Worm (Caenorhabditis elegans) whole organism, midembryonic: ENCODE measurements around the gene F21E9.2.

Source experiments
- T22C8.4 ChIP-seq: fragments of 200-800 bp; sonication (Bioruptor generic); IDR thresholded peaks from 2 replicates; pipeline ENCODE4 v1.3.6; 2022; ENCODE audit warnings: missing genetic modification characterization, missing compliant biosample characterization
- cog-1 ChIP-seq: sonication (generic microtip); optimal IDR thresholded peaks from 2 replicates; lab custom pipeline; 2016; ENCODE audit warnings: missing genetic modification characterization, missing compliant biosample characterization
- flt-1 ChIP-seq: fragments of 200-800 bp; sonication (Bioruptor generic); IDR thresholded peaks from 2 replicates; pipeline ENCODE4 v1.3.6; 2022; ENCODE audit warnings: missing genetic modification characterization, missing compliant biosample characterization
- klf-2 ChIP-seq: fragments of 200-800 bp; sonication (Bioruptor generic); conservative IDR thresholded peaks from 2 replicates; pipeline ENCODE4 v1.3.6; 2022; ENCODE audit warnings: missing genetic modification reagents, missing genetic modification characterization, missing compliant biosample characterization
- med-1 ChIP-seq: sonication (generic microtip); optimal IDR thresholded peaks from 2 replicates; lab custom pipeline; 2017; ENCODE audit warnings: missing genetic modification characterization, mild to moderate bottlenecking, missing compliant biosample characterization, antibody characterized with exemption, missing genetic modification reagents; ENCODE audit not compliant: insufficient read depth
- ref-1 ChIP-seq: fragments of 200-800 bp; sonication (Bioruptor generic); conservative IDR thresholded peaks from 2 replicates; pipeline ENCODE4 v1.3.6; 2022; ENCODE audit warnings: missing genetic modification reagents, missing genetic modification characterization, missing compliant biosample characterization
- tab-1 ChIP-seq: fragments of 200-800 bp; sonication (Bioruptor generic); IDR thresholded peaks from 2 replicates; pipeline ENCODE4 v1.3.6; 2022; ENCODE audit warnings: missing genetic modification characterization, missing compliant biosample characterization
- ztf-23 ChIP-seq: fragments of 200-800 bp; sonication (Bioruptor generic); IDR thresholded peaks from 2 replicates; pipeline ENCODE4 v1.3.6; 2022; ENCODE audit warnings: missing genetic modification reagents, missing genetic modification characterization, missing compliant biosample characterization
- ztf-29 ChIP-seq: fragments of 200-800 bp; sonication (Bioruptor generic); IDR thresholded peaks from 2 replicates; pipeline ENCODE4 v1.3.6; 2022; ENCODE audit warnings: missing genetic modification reagents, missing genetic modification characterization, missing compliant biosample characterization

F21E9.2 gene

DNA sequence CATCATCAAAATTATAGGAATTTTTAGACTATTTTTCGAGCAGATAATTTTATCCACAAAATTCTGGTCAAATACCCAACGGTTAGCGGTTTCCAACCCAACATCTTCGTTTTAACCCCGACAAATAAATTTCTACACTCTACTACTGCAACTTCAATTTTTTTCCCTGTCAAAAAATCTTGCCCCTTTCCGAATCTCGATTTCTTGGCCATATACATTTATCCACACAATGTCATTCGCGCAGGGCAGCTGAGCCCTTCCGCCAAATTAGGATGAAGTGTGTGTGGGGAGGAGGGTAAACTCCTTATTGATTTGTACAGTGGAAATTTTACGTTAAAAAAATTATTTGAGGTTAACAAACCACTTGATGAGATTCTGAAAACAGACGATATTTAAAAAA lies 15.1 kb upstream of the F21E9.2 start:
- TF ChIP-seq cog-1 (tag; lab: Kevin White, UChicago) (peak; percentile 86), klf-2 (GFP tag; lab: Robert Waterston, UW) (0 out of 2 replicates have a peak, but pooled peaks have one; percentile 21), med-1 (peak; percentile 26), T22C8.4 (GFP tag; lab: Robert Waterston, UW) (peak; percentile 84), ztf-23 (GFP tag; lab: Robert Waterston, UW) (0 out of 2 replicates have a peak, but pooled peaks have one; percentile 66), flt-1 (peak; percentile 63), ref-1 (GFP tag; lab: Robert Waterston, UW) (no peak), tab-1 (GFP tag; lab: Robert Waterston, UW) (no peak; the same call in 1 of the 2 replicates)

DNA sequence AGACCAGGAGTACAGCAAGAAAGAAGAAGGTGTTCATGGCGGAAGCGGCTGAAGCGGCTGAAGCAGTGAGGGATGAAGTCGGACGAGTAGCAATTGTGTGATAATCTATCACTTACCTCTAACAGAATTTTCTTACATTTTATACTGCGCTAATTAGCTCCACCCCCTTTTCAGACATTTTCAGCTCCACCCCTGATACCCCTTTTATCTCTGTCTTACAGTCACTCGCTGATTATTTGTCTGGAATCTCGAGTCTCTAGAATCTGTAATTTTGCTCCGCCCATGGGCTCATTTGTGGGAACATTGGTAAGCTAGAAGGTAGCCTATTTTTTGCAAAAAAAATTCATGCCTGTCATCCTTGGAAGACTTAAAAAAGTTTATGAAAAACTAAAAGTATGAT lies 14.6 kb upstream of the F21E9.2 start, which contains the start of gene ins-39:
ins-39 (minus strand) TSS at position 101 of the 400 bp plus-strand sequence.
- TF ChIP-seq T22C8.4 (GFP tag; lab: Robert Waterston, UW): no peak
- no peak for TF ChIP-seq flt-1

DNA sequence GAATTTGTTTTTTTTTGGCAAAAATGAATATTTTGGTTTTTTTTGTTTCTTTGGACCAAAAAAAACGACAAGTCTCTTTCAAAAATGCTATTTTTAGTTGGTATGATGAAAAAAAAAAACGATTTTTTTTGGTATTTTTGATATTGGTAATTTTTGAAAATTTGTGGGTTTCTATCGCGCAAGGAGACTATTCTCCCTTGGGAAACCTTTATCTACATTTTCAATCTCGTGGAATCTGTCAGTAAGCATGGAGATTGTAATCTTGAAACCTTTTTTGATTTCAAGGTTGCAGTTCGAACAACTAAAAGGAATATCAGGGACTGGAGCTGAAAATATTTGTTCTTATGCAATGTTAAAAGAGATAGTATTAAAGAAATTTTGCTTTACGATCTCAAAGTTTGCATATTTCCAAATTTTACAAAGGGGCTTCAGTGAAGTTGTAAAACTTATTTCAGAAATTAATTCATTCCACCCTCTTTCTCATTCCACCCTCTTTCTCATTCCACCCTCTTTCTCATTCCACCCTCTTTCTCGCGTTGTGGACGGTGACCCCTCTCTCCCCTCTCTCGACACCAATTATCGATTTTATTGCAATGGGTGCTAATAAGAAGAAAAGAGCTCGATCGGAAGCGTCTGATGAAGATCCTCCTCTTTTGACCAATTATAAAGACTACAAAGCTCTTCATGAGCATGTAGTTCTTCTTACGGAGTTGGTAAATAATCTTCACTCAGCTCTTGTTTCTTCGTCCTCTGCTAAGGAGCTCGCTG lies 9.3 kb upstream of the F21E9.2 start:
- TF ChIP-seq T22C8.4 (GFP tag; lab: Robert Waterston, UW) (0 out of 2 replicates have a peak, but pooled peaks have one; percentile 57), ref-1 (GFP tag; lab: Robert Waterston, UW) (no peak)

DNA sequence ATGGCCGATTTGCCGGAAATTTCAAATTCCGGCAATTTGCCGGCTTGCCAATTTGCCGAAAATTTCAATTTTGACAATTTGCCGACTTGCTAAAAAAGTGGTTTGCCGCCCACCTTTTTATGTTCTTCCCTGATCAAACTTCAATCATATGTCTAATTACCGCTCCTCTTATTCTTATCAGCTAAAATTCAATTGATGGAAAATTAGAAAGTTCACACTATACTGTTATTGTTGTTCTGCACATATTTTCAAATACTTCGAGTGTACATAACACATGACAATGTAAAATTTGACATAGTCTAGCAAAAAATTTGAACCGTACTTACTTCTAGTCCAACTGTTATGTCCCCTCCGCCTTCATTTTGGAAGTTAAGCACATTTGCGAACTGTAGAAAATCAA lies 8.1 kb upstream of the F21E9.2 start:
- TF ChIP-seq tab-1 (GFP tag; lab: Robert Waterston, UW) (no peak), med-1 (no peak), klf-2 (GFP tag; lab: Robert Waterston, UW) (no peak), flt-1 (no peak), ref-1 (GFP tag; lab: Robert Waterston, UW) (no peak), cog-1 (tag; lab: Kevin White, UChicago) (no peak), ztf-29 (GFP tag; lab: Robert Waterston, UW) (no peak), ztf-23 (GFP tag; lab: Robert Waterston, UW) (no peak), T22C8.4 (GFP tag; lab: Robert Waterston, UW) (no peak)

DNA sequence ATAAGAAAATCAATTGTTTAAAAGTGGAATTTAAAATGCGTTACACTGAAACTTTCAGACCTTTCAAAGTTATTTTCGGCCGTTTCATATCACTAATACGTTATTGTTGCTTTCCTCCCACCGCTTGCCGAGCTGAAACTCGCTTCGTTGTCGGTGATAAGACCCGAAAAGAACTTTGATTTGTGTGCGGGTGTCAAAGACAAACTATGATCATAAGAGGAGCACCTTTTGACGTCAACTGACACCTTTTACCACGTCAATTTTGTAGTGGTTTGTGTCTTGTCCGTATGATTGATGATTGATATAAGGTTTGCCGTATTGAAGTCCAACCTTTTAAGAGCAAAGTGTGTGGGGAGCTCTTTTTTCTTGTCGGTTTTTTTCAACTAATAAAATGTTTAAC lies 7.3 kb upstream of the F21E9.2 start, which contains the start of gene ttr-37:
ttr-37 (minus strand) TSS at position 167 of the 400 bp plus-strand sequence.
- TF ChIP-seq tab-1 (GFP tag; lab: Robert Waterston, UW) (no peak), med-1 (no peak), flt-1 (no peak), klf-2 (GFP tag; lab: Robert Waterston, UW) (no peak), ztf-23 (GFP tag; lab: Robert Waterston, UW) (no peak), T22C8.4 (GFP tag; lab: Robert Waterston, UW) (no peak), ref-1 (GFP tag; lab: Robert Waterston, UW) (no peak), cog-1 (tag; lab: Kevin White, UChicago) (no peak), ztf-29 (GFP tag; lab: Robert Waterston, UW) (no peak)

DNA sequence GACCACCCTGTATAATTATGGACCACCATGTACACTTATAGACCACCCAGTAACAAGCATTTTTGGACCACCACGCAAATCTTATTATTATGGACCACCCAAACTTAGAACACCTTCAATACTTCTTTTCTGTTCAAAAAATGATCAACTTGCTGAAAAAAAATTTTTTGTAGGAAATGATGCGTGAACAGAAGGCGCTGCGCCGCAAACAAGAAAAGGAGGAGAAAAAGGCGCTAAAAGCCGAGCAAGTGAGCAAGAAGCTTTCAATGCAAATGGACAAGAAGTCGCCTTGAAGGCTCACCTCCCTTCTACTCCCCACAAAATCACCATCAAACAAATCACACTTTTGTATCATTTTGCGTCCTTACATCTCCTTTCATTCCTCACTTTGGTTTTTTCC lies 2.5 kb downstream of the F21E9.2 start:
- TF ChIP-seq ztf-23 (GFP tag; lab: Robert Waterston, UW) (no peak), T22C8.4 (GFP tag; lab: Robert Waterston, UW) (no peak), klf-2 (GFP tag; lab: Robert Waterston, UW) (no peak), tab-1 (GFP tag; lab: Robert Waterston, UW) (no peak), ztf-29 (GFP tag; lab: Robert Waterston, UW) (no peak), med-1 (no peak), cog-1 (tag; lab: Kevin White, UChicago) (no peak), flt-1 (no peak), ref-1 (GFP tag; lab: Robert Waterston, UW) (no peak)

DNA sequence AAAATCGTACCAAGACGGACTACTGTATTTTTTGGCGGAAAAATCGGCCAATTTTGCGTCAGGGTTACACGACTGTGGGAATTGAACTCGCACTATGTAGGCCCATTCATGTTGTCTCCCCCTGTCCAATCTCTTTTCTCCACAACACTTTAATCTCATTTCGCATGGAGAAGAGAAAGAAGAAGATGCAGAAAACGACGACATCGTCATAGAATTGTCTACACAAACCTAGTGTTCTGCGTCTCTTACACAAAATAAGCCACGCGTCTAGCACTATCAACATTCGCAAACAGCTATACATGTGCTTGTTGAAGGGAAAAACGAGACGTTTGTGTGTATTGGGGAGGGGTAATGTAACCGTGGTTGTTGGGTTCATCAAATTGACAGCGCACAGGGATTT lies 6.8 kb downstream of the F21E9.2 start:
- peak; percentile 9 for TF ChIP-seq cog-1 (tag; lab: Kevin White, UChicago)
- TF ChIP-seq med-1: no peak
- TF ChIP-seq flt-1: 0 out of 2 replicates have a peak, but pooled peaks have one; percentile 34
- no peak for TF ChIP-seq klf-2 (GFP tag; lab: Robert Waterston, UW)
- TF ChIP-seq tab-1 (GFP tag; lab: Robert Waterston, UW): no peak
- TF ChIP-seq ztf-29 (GFP tag; lab: Robert Waterston, UW): no peak
- TF ChIP-seq T22C8.4 (GFP tag; lab: Robert Waterston, UW): no peak
- TF ChIP-seq ztf-23 (GFP tag; lab: Robert Waterston, UW): no peak

DNA sequence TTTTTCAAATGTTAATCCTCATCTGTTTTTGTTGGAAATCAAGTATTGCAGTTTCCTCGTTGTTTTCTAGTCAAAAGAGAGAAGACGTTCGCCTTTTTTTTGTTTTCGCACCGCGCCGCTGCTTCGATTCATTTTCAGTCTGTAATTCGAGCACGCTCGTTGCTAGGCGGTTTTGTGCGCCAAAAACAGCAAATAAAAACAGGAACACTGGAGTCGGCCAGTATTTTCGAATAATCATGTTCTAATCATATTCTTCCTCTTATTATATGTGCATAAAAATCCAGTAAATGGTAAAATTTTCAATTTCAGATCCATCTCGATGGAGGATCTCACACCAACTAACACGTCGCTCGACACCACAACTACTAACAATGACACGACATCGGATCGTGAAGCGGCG lies 8.7 kb downstream of the F21E9.2 start, which contains the start of gene pdk-1:
pdk-1 (plus strand) TSS at position 301 of the 400 bp plus-strand sequence.
- TF ChIP-seq flt-1 (no peak), tab-1 (GFP tag; lab: Robert Waterston, UW) (no peak), klf-2 (GFP tag; lab: Robert Waterston, UW) (no peak), ref-1 (GFP tag; lab: Robert Waterston, UW) (no peak), cog-1 (tag; lab: Kevin White, UChicago) (no peak), T22C8.4 (GFP tag; lab: Robert Waterston, UW) (no peak)

DNA sequence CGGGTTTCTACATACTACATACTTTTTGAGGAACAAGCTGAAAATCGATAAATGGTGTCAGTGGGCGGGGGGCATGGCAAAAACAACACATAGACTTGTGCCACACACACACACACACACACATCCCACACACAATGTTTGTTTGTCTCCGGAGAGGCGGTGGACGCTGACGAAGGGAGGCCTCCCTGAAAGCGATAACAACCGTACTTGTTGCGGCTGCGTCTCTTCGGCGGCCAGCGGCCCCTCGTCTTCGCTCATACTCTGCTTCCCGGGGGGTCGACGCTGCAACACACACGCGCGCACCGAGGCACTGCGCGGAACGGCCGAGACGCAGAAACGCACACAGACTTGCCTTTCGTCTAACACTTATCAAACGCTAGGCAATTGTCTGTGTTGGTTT lies 10.0 kb downstream of the F21E9.2 start:
- no peak; the same call in 1 of the 2 replicates for TF ChIP-seq T22C8.4 (GFP tag; lab: Robert Waterston, UW)
- TF ChIP-seq cog-1 (tag; lab: Kevin White, UChicago): peak; percentile 73
- TF ChIP-seq flt-1: peak; percentile 68; the same call in 1 of the 2 replicates

DNA sequence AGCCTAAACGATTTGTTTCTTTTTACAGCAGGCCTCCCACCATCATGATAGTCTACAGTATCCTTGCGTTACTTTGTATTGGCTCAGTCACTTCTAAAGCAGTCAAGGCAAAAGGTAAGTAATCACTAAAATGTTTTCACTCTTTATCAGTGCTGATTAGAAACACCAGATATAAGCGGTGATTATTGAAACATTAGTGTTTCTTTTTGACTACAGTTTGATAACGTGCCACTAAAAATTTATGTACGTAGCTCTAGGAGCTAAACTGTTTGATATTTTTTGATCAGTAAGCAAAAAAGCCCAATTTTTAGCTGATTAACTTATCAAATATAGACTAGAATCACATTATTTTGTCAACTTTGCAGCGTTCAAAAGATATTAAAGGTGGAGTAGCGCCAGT lies 18.2 kb downstream of the F21E9.2 start:
- TF ChIP-seq cog-1 (tag; lab: Kevin White, UChicago): no peak
- TF ChIP-seq med-1: no peak
- no peak for TF ChIP-seq ztf-23 (GFP tag; lab: Robert Waterston, UW)
- TF ChIP-seq T22C8.4 (GFP tag; lab: Robert Waterston, UW): no peak
- TF ChIP-seq flt-1: no peak
- TF ChIP-seq tab-1 (GFP tag; lab: Robert Waterston, UW): no peak
- TF ChIP-seq ztf-29 (GFP tag; lab: Robert Waterston, UW): no peak
- no peak for TF ChIP-seq klf-2 (GFP tag; lab: Robert Waterston, UW)
